Worm (Caenorhabditis elegans) whole organism, mixed stage, embryonic: ENCODE results near the gene hif-1.

ENCODE experiments used
- ces-1 ChIP-seq: fragments of 150-350 bp; optimal IDR thresholded peaks from 2 replicates; lab custom pipeline; 2014; ENCODE audit warnings: missing biosample characterization, missing genetic modification reagents, missing genetic modification characterization
- lsy-2 ChIP-seq: fragments of 150-350 bp; optimal IDR thresholded peaks from 2 replicates; lab custom pipeline; 2014; ENCODE audit warnings: missing biosample characterization, missing genetic modification characterization
- sptf-1 ChIP-seq: sonication (generic microtip); optimal IDR thresholded peaks from 2 replicates; lab custom pipeline; 2017; ENCODE audit warnings: mild to moderate bottlenecking, missing genetic modification characterization, moderate library complexity, missing compliant biosample characterization
- ztf-11 ChIP-seq: fragments of 150-350 bp; optimal IDR thresholded peaks from 2 replicates; lab custom pipeline; 2014; ENCODE audit warnings: missing biosample characterization, missing genetic modification characterization

DNA sequence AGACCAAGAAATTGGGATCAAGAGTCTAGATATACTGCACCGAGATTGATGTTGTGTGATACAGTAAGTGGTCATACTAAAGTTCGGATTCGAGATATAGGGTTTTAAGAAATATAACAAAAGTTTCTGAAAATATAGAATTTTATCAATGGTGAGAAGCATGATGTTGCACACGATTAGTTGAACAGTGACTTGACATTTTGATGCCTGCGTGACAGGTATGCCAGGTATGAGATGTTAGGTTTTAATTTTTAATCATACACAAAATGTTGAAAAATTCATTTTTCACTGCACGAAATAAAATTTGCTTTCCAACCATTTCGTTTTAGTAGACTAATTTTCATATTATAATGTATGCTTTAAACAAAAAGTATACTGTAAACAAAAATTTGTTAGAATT is 50.2 kb downstream of the hif-1 start:
- TF ChIP-seq ces-1 (no peak), ztf-11 (tag; lab: Kevin White, UChicago) (no peak), lsy-2 (tag; lab: Kevin White, UChicago) (no peak), sptf-1 (no peak)
